Worm (Caenorhabditis elegans) whole organism, L3 larva: ENCODE measurements around the gene F54D5.9.

Experiments
- ZK546.5 ChIP-seq: sonication (generic microtip); optimal IDR thresholded peaks from 2 replicates; lab custom pipeline; 2017; ENCODE audit warnings: missing biosample characterization, missing genetic modification characterization
- aly-2 ChIP-seq: fragments of 150-350 bp; optimal IDR thresholded peaks from 2 replicates; lab custom pipeline; 2014; ENCODE audit warnings: missing biosample characterization, missing genetic modification characterization
- elt-2 ChIP-seq: sonication (generic microtip); optimal IDR thresholded peaks from 2 replicates; lab custom pipeline; 2016; ENCODE audit warnings: missing genetic modification reagents, mild to moderate bottlenecking, missing genetic modification characterization, missing compliant biosample characterization
- elt-3 ChIP-seq, 3 experiments: fragments of 150-350 bp in 1 of 3; sonication (generic microtip) in 2 of 3; optimal IDR thresholded peaks; 2 replicates in 2 of 3; 4 replicates in 1 of 3; lab custom pipeline; 2014 to 2017; ENCODE audit warnings: missing biosample characterization in 3 of 3, missing genetic modification characterization in 3 of 3
- fkh-10 ChIP-seq: sonication (generic microtip); optimal IDR thresholded peaks from 2 replicates; lab custom pipeline; 2017; ENCODE audit warnings: missing biosample characterization, missing genetic modification reagents, missing genetic modification characterization
- lin-39 ChIP-seq: fragments of 150-350 bp; optimal IDR thresholded peaks from 2 replicates; lab custom pipeline; 2018; ENCODE audit warnings: missing biosample characterization, missing genetic modification reagents, missing genetic modification characterization
- nhr-11 ChIP-seq: fragments of 150-350 bp; optimal IDR thresholded peaks from 2 replicates; lab custom pipeline; 2014; ENCODE audit warnings: missing biosample characterization, missing genetic modification characterization
- nhr-25 ChIP-seq: sonication (generic microtip); optimal IDR thresholded peaks from 2 replicates; lab custom pipeline; 2017; ENCODE audit warnings: missing biosample characterization, missing genetic modification characterization
- pha-4 ChIP-seq: fragments of 150-350 bp; optimal IDR thresholded peaks from 2 replicates; lab custom pipeline; 2014; ENCODE audit warnings: missing biosample characterization, missing genetic modification reagents, missing genetic modification characterization
- unc-39 ChIP-seq: sonication (generic microtip); optimal IDR thresholded peaks from 4 replicates; lab custom pipeline; 2017; ENCODE audit warnings: missing biosample characterization, missing genetic modification characterization
- ztf-11 ChIP-seq: fragments of 150-350 bp; optimal IDR thresholded peaks from 2 replicates; lab custom pipeline; 2014; ENCODE audit warnings: missing biosample characterization, missing genetic modification characterization

- TF ChIP-seq lin-39 (tag; lab: Kevin White, UChicago) (no peak), ztf-11 (no peak), unc-39 (tag; lab: Kevin White, UChicago) (no peak), nhr-25 (no peak), aly-2 (no peak), elt-3 (tag; optimal IDR thresholded peaks at IDR 0.05; lab: Kevin White, UChicago) (no peak), nhr-11 (tag; lab: Kevin White, UChicago) (no peak), pha-4 (no peak), ZK546.5 (tag; lab: Kevin White, UChicago) (no peak), elt-2 (no peak), fkh-10 (GFP tag; lab: Kevin White, UChicago) (no peak)
Measured at ce11 chrII:11503761-11504160, 40.9 kb downstream of the F54D5.9 start.
